Fruit fly (Drosophila melanogaster): ENCODE results near the gene CG11309.

DNA sequence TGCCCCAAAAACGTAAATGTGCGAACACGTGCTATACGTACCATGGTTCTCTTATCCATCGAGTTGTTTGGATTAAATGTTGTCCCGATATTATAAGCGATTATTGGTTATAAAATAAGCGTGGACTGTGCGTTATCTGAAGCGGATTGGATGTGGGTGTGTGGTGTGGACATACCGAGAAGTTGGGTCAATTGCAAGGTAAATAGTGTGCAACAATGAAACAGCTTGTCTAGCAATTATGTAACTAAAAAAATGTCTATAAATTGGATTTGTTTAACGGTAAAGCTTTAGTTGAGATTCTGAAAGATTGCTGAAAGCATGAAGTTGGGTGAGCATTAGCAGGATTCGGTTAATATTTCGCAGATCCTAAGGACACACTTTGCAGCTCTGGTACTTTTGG is 46.7 kb downstream of the CG11309 start, which contains the start of gene CG43218:
- TF ChIP-seq Mnt (GFP tag; optimal IDR thresholded peaks at IDR 0.05) (no peak), Crg-1 (GFP tag; optimal IDR thresholded peaks at IDR 0.05) (no peak), bab1 (GFP tag; optimal IDR thresholded peaks at IDR 0.05) (no peak), ovo (GFP tag; optimal IDR thresholded peaks at IDR 0.05) (no peak), CG12768 (GFP tag; optimal IDR thresholded peaks at IDR 0.05) (no peak), CG11617 (GFP tag; optimal IDR thresholded peaks at IDR 0.05) (no peak), cic (GFP tag; optimal IDR thresholded peaks at IDR 0.05) (no peak), tj (GFP tag; optimal IDR thresholded peaks at IDR 0.05) (no peak), Hr96 (GFP tag; optimal IDR thresholded peaks at IDR 0.05) (no peak), CG7045 (GFP tag; optimal IDR thresholded peaks at IDR 0.05) (no peak), toe (GFP tag; optimal IDR thresholded peaks at IDR 0.05) (no peak)
